Fruit fly (Drosophila melanogaster): ENCODE results near the gene CG46280.

Gene CG46280

DNA sequence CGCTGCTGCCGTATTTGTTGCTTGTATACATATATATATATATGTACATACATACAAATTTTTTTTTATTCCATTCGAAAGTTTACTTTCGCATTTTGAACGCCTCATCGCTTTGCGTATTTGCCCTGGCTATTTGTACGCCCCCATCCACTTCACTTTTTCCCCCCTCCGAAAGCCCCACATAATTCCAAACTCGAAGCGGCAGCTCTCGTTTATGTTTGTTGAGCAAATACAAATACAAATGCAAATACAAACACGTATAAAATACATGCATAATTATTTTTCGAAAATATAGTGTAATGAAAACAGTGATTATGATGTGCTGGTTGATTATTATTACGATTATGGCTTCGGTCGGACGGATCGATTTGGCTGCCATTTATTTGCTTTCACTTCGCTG lies 37.6 kb upstream of the CG46280 start (continued):
- no peak for TF ChIP-seq br (optimal IDR thresholded peaks at IDR 0.05)
- TF ChIP-seq Opbp (GFP tag; IDR thresholded peaks at IDR 0.05; ENCODE audit: partially characterized antibody): no peak
- TF ChIP-seq tgo (GFP tag; IDR thresholded peaks at IDR 0.05): peak; percentile 56; the same call in 2 of the 3 replicates
- no peak for TF ChIP-seq Doc2 (GFP tag; IDR thresholded peaks at IDR 0.05)
- peak; percentile 44 for TF ChIP-seq CG9876 (GFP tag; optimal IDR thresholded peaks at IDR 0.05)
- peak; percentile 56 for TF ChIP-seq ERR (GFP tag; optimal IDR thresholded peaks at IDR 0.05)
- peak; percentile 26 for TF ChIP-seq mam (GFP tag; optimal IDR thresholded peaks at IDR 0.05)
- peak; percentile 92 for TF ChIP-seq CG10209 (GFP tag; optimal IDR thresholded peaks at IDR 0.05)
- TF ChIP-seq chif (GFP tag; optimal IDR thresholded peaks at IDR 0.05): peak; percentile 74 to 89
- peak; percentile 59 for TF ChIP-seq CG30403 (GFP tag; optimal IDR thresholded peaks at IDR 0.05)
- TF ChIP-seq CG7786 (GFP tag; optimal IDR thresholded peaks at IDR 0.05): peak; percentile 35
- no peak for TF ChIP-seq NFAT (GFP tag; IDR thresholded peaks at IDR 0.05)
- no peak for TF ChIP-seq klu (GFP tag; IDR thresholded peaks at IDR 0.05)
- peak; percentile 76 for TF ChIP-seq CG11398 (GFP tag; optimal IDR thresholded peaks at IDR 0.05)
- TF ChIP-seq ssp (GFP tag; IDR thresholded peaks at IDR 0.05): peak; percentile 35; the same call in 1 of the 2 replicates
- peak; percentile 99 for TF ChIP-seq Asciz (GFP tag; optimal IDR thresholded peaks at IDR 0.05)
- TF ChIP-seq repo (GFP tag; optimal IDR thresholded peaks at IDR 0.05): peak; percentile 81
- peak; percentile 45 for TF ChIP-seq Bteb2 (GFP tag; optimal IDR thresholded peaks at IDR 0.05)
- peak; percentile 80 for TF ChIP-seq zfh1 (GFP tag; IDR thresholded peaks at IDR 0.05)
- no peak for TF ChIP-seq ap (GFP tag; IDR thresholded peaks at IDR 0.05)
- TF ChIP-seq Fer2 (tag; optimal IDR thresholded peaks at IDR 0.05): peak; percentile 82
- TF ChIP-seq Vsx1 (GFP tag; optimal IDR thresholded peaks at IDR 0.05): peak; percentile 97
- TF ChIP-seq CG4854 (GFP tag; optimal IDR thresholded peaks at IDR 0.05): peak; percentile 80
- TF ChIP-seq NC2β (GFP tag; optimal IDR thresholded peaks at IDR 0.05): peak; percentile 88
- peak; percentile 97 for TF ChIP-seq CG2875 (GFP tag; optimal IDR thresholded peaks at IDR 0.05)
- no peak for TF ChIP-seq Dref (GFP tag; IDR thresholded peaks at IDR 0.05)
- peak; percentile 94 for TF ChIP-seq BtbVII (GFP tag; optimal IDR thresholded peaks at IDR 0.05)
- peak; percentile 75; the same call in 1 of the 2 replicates for TF ChIP-seq chm (GFP tag; IDR thresholded peaks at IDR 0.05)
- TF ChIP-seq CG33557 (GFP tag; optimal IDR thresholded peaks at IDR 0.05): peak; percentile 92
- peak; percentile 87 for TF ChIP-seq gce (GFP tag; IDR thresholded peaks at IDR 0.05)
- TF ChIP-seq ash1 (GFP tag; optimal IDR thresholded peaks at IDR 0.05): peak; percentile 89
- peak; percentile 75 for TF ChIP-seq grn (GFP tag; optimal IDR thresholded peaks at IDR 0.05)
- TF ChIP-seq gcm (GFP tag; optimal IDR thresholded peaks at IDR 0.05): peak; percentile 95
- TF ChIP-seq PHDP (tag; optimal IDR thresholded peaks at IDR 0.05): peak; percentile 94
- peak; percentile 88 for TF ChIP-seq CG4820 (GFP tag; optimal IDR thresholded peaks at IDR 0.05)
- no peak for TF ChIP-seq CG12769 (tag; optimal IDR thresholded peaks at IDR 0.05)
- peak; percentile 85 for TF ChIP-seq ewg (GFP tag; optimal IDR thresholded peaks at IDR 0.05)
- TF ChIP-seq Atf3 (GFP tag; optimal IDR thresholded peaks at IDR 0.05): peak; percentile 44
- TF ChIP-seq Neu2 (GFP tag; optimal IDR thresholded peaks at IDR 0.05; ENCODE audit: borderline replicate concordance): no peak
- peak; percentile 80 for TF ChIP-seq CG7745 (tag; optimal IDR thresholded peaks at IDR 0.05)
- peak; percentile 79 for TF ChIP-seq p53 (GFP tag; optimal IDR thresholded peaks at IDR 0.05)
- TF ChIP-seq Fer3 (tag; optimal IDR thresholded peaks at IDR 0.05): peak; percentile 85
- TF ChIP-seq pb (GFP tag; optimal IDR thresholded peaks at IDR 0.05): peak; percentile 56
- peak; percentile 78 for TF ChIP-seq CG4424 (GFP tag; optimal IDR thresholded peaks at IDR 0.05)
- no peak for TF ChIP-seq zfh2 (GFP tag; optimal IDR thresholded peaks at IDR 0.05)
- TF ChIP-seq Xbp1 (GFP tag; optimal IDR thresholded peaks at IDR 0.05): peak; percentile 53
- peak; percentile 76 for TF ChIP-seq schlank (tag; optimal IDR thresholded peaks at IDR 0.05)
- TF ChIP-seq CG31365 (tag; optimal IDR thresholded peaks at IDR 0.05): peak; percentile 84
- peak; percentile 80 for TF ChIP-seq exex (tag; optimal IDR thresholded peaks at IDR 0.05)
- no peak for TF ChIP-seq HLH4C (GFP tag; IDR thresholded peaks at IDR 0.05; ENCODE audit: partially characterized antibody)
- peak; percentile 82 for TF ChIP-seq Jarid2 (GFP tag; optimal IDR thresholded peaks at IDR 0.05)

Data from whole organism, embryonic.